Fruit fly (Drosophila melanogaster) whole organism, prepupa: ENCODE measurements around the gene CG4789.

ENCODE experiments used
- CG32006 ChIP-seq: fragments of 200-800 bp; sonication (Bioruptor generic); optimal IDR thresholded peaks from 3 replicates; lab custom pipeline; 2017; ENCODE audit warnings: missing biosample characterization, mild to moderate bottlenecking, missing genetic modification characterization
- Ets21C ChIP-seq: fragments of 200-800 bp; sonication (Bioruptor generic); optimal IDR thresholded peaks from 3 replicates; lab custom pipeline; 2016; ENCODE audit warnings: missing biosample characterization, missing genetic modification characterization

DNA sequence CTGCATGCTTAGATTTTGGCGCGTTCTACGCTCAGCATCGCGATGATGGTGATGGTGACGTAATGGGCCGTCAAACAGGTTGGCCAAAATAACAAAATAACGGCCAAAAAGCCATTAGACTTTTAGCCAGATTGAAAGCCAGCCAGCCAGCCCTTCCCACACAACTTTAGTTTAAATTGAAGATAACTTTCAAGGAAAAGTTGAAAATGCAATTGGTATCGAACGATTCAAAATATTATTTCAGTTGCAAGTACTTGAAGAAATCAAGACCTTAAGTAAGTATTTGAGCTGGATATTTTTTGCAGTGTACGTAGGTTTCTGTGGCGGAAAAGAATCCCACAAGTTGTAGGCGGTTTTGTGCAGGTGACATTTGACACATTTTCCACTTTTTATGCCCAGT is 19.7 kb upstream of the CG4789 start:
- TF ChIP-seq CG32006 (GFP tag; lab: Kevin White, UChicago) (peak; percentile 35), Ets21C (GFP tag; lab: Kevin White, UChicago) (no peak)
